Worm (Caenorhabditis elegans): ENCODE data around the gene ascc-1.

DNA sequence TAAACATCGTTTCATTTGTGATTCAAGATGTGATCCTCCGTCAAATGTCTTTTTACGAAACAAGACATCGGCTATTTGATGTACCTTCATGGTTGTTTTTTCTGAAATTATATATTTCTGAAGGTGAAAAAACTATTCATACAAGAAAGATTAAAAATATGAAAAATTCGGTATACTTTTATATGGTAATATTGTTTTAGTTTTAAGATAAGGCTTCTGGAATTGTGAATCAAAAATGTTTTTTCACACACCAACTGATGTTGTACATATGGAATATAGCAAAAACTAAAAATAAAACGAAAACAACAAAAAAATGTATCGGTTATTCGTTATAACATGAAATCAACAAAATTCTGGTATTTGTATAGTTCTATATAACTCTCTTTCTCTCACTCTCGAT, 20.3 kb upstream of the ascc-1 start, which contains the start of gene F23F1.6:
- TF ChIP-seq sea-1 (GFP tag; conservative IDR thresholded peaks at IDR 0.05) (no peak), flt-1 (GFP tag; IDR thresholded peaks at IDR 0.05) (no peak), ets-7 (tag; optimal IDR thresholded peaks at IDR 0.05) (no peak), ceh-36 (tag; optimal IDR thresholded peaks at IDR 0.05) (no peak), hnd-1 (tag; optimal IDR thresholded peaks at IDR 0.05) (no peak), B0310.2 (tag; optimal IDR thresholded peaks at IDR 0.05) (no peak), ama-1 (optimal IDR thresholded peaks at IDR 0.05) (no peak), tra-4 (tag; optimal IDR thresholded peaks at IDR 0.05) (no peak)

Data from whole organism, early embryonic.